Fruit fly (Drosophila melanogaster) whole organism, prepupa: ENCODE results near the gene Nplp3.
A peak's percentile ranks its signal among the peaks of the same experiment; 100 is the strongest.

Experiments used
- Blimp-1 ChIP-seq: fragments of 200-800 bp; sonication (Bioruptor generic); optimal IDR thresholded peaks from 3 replicates; lab custom pipeline; 2017; ENCODE audit warnings: missing biosample characterization, missing genetic modification characterization, mild to moderate bottlenecking, moderate library complexity, missing genetic modification reagents
- CG10631 ChIP-seq: fragments of 200-800 bp; sonication (Bioruptor generic); optimal IDR thresholded peaks from 2 replicates; lab custom pipeline; 2016; ENCODE audit warnings: missing biosample characterization, missing genetic modification characterization
- CG10669 ChIP-seq: fragments of 200-800 bp; sonication (Bioruptor generic); optimal IDR thresholded peaks from 3 replicates; lab custom pipeline; 2018; ENCODE audit warnings: missing biosample characterization, mild to moderate bottlenecking, missing genetic modification characterization, moderate library complexity
- CG11762 ChIP-seq: fragments of 200-800 bp; sonication (Bioruptor generic); optimal IDR thresholded peaks from 3 replicates; lab custom pipeline; 2016; ENCODE audit warnings: missing biosample characterization, missing genetic modification characterization; ENCODE audit not compliant: insufficient read depth
- CG15336 ChIP-seq: fragments of 200-800 bp; sonication (Bioruptor generic); IDR thresholded peaks from 2 replicates; pipeline ENCODE4 v1.3.6; 2022; ENCODE audit warnings: missing biosample characterization, missing genetic modification characterization
- CG1621 ChIP-seq: fragments of 200-800 bp; sonication (Bioruptor generic); optimal IDR thresholded peaks from 3 replicates; lab custom pipeline; 2018; ENCODE audit warnings: missing biosample characterization, mild to moderate bottlenecking, missing genetic modification characterization
- CG3032 ChIP-seq: fragments of 200-800 bp; optimal IDR thresholded peaks from 2 replicates; lab custom pipeline; 2019; ENCODE audit warnings: missing biosample characterization, mild to moderate bottlenecking, missing genetic modification characterization, moderate library complexity
- CG31627 ChIP-seq: fragments of 200-800 bp; sonication (Bioruptor generic); optimal IDR thresholded peaks from 3 replicates; lab custom pipeline; 2016; ENCODE audit warnings: missing biosample characterization, missing genetic modification characterization
- CG32006 ChIP-seq: fragments of 200-800 bp; sonication (Bioruptor generic); optimal IDR thresholded peaks from 3 replicates; lab custom pipeline; 2017; ENCODE audit warnings: missing biosample characterization, mild to moderate bottlenecking, missing genetic modification characterization
- CG34406 ChIP-seq: fragments of 200-800 bp; sonication (Bioruptor generic); optimal IDR thresholded peaks from 3 replicates; lab custom pipeline; 2016; ENCODE audit warnings: missing biosample characterization, missing genetic modification characterization
- CG3919 ChIP-seq: fragments of 200-800 bp; sonication (Bioruptor generic); optimal IDR thresholded peaks from 3 replicates; lab custom pipeline; 2016; ENCODE audit warnings: missing biosample characterization, missing genetic modification characterization
- CG4318 ChIP-seq: fragments of 200-800 bp; sonication (Bioruptor generic); optimal IDR thresholded peaks from 3 replicates; lab custom pipeline; 2017; ENCODE audit warnings: missing biosample characterization, mild to moderate bottlenecking, missing genetic modification characterization
- CG6163 ChIP-seq: fragments of 200-800 bp; sonication (Bioruptor generic); IDR thresholded peaks from 3 replicates; pipeline ENCODE4 v1.3.6; 2022; ENCODE audit warnings: missing biosample characterization, missing genetic modification characterization
- CG6276 ChIP-seq: fragments of 200-800 bp; sonication (Bioruptor generic); optimal IDR thresholded peaks from 2 replicates; lab custom pipeline; 2017; ENCODE audit warnings: missing biosample characterization, mild to moderate bottlenecking, missing genetic modification characterization
- CG6792 ChIP-seq: fragments of 200-800 bp; sonication (Bioruptor generic); optimal IDR thresholded peaks from 3 replicates; lab custom pipeline; 2016; ENCODE audit warnings: missing biosample characterization, missing genetic modification characterization
- CG6808 ChIP-seq: fragments of 200-800 bp; sonication (Bioruptor generic); optimal IDR thresholded peaks from 3 replicates; lab custom pipeline; 2017; ENCODE audit warnings: missing biosample characterization, missing genetic modification characterization, mild to moderate bottlenecking, moderate library complexity, missing genetic modification reagents
- CG7368 ChIP-seq: fragments of 200-800 bp; sonication (Bioruptor generic); optimal IDR thresholded peaks from 3 replicates; lab custom pipeline; 2016; ENCODE audit warnings: missing biosample characterization, missing genetic modification characterization
- CG8119 ChIP-seq: fragments of 200-800 bp; sonication (Bioruptor generic); IDR thresholded peaks from 3 replicates; pipeline ENCODE4 v1.3.6; 2022; ENCODE audit warnings: missing biosample characterization, missing genetic modification characterization
- CG8319 ChIP-seq: fragments of 200-800 bp; sonication (Bioruptor generic); optimal IDR thresholded peaks from 3 replicates; lab custom pipeline; 2016; ENCODE audit warnings: missing biosample characterization, missing genetic modification characterization
- CG8632 ChIP-seq: fragments of 200-800 bp; sonication (Bioruptor generic); optimal IDR thresholded peaks from 3 replicates; lab custom pipeline; 2016; ENCODE audit warnings: missing biosample characterization, missing genetic modification characterization
- CG9139 ChIP-seq: fragments of 200-800 bp; sonication (Bioruptor generic); optimal IDR thresholded peaks from 3 replicates; lab custom pipeline; 2017; ENCODE audit warnings: missing biosample characterization, mild to moderate bottlenecking, missing genetic modification characterization
- Eip75B ChIP-seq: fragments of 200-800 bp; sonication (Bioruptor generic); optimal IDR thresholded peaks from 3 replicates; lab custom pipeline; 2016; ENCODE audit warnings: missing biosample characterization, missing genetic modification characterization
- Eip78C ChIP-seq: fragments of 200-800 bp; sonication (Bioruptor generic); peaks from one replicate; lab custom pipeline; 2016; ENCODE audit warnings: missing biosample characterization, missing genetic modification characterization
- Eip93F ChIP-seq: fragments of 200-800 bp; sonication (Bioruptor generic); optimal IDR thresholded peaks from 2 replicates; lab custom pipeline; 2016; ENCODE audit warnings: missing biosample characterization, mild to moderate bottlenecking, missing genetic modification characterization
- Ets96B ChIP-seq: fragments of 200-800 bp; optimal IDR thresholded peaks from 2 replicates; lab custom pipeline; 2019; ENCODE audit warnings: missing biosample characterization, mild to moderate bottlenecking, missing genetic modification characterization, moderate library complexity
- Hr38 ChIP-seq: sonication (Bioruptor generic); optimal IDR thresholded peaks from 2 replicates; lab custom pipeline; 2016; ENCODE audit warnings: missing biosample characterization, missing genetic modification characterization
- Hr39 ChIP-seq: fragments of 200-800 bp; sonication (Bioruptor generic); optimal IDR thresholded peaks from 2 replicates; lab custom pipeline; 2016; ENCODE audit warnings: missing biosample characterization, missing genetic modification characterization
- Hr4 ChIP-seq: fragments of 200-800 bp; sonication (Bioruptor generic); optimal IDR thresholded peaks from 3 replicates; lab custom pipeline; 2016; ENCODE audit warnings: missing biosample characterization, missing genetic modification characterization
- Lpt ChIP-seq: fragments of 200-800 bp; sonication (Bioruptor generic); optimal IDR thresholded peaks from 3 replicates; lab custom pipeline; 2016; ENCODE audit warnings: missing biosample characterization, missing genetic modification characterization
- Met ChIP-seq: fragments of 200-800 bp; sonication (Bioruptor generic); optimal IDR thresholded peaks from 3 replicates; lab custom pipeline; 2016; ENCODE audit warnings: missing biosample characterization, missing genetic modification characterization
- Sox15 ChIP-seq: fragments of 200-800 bp; sonication (Bioruptor generic); optimal IDR thresholded peaks from 3 replicates; lab custom pipeline; 2016; ENCODE audit warnings: missing biosample characterization, missing genetic modification characterization
- achi ChIP-seq: fragments of 200-800 bp; sonication (Bioruptor generic); optimal IDR thresholded peaks from 3 replicates; lab custom pipeline; 2016; ENCODE audit warnings: missing biosample characterization, missing genetic modification characterization
- acj6 ChIP-seq: fragments of 200-800 bp; sonication (Bioruptor generic); optimal IDR thresholded peaks from 3 replicates; lab custom pipeline; 2016; ENCODE audit warnings: missing biosample characterization, missing genetic modification characterization
- dac ChIP-seq: fragments of 200-800 bp; sonication (Bioruptor generic); optimal IDR thresholded peaks from 2 replicates; lab custom pipeline; 2017; ENCODE audit warnings: missing biosample characterization, mild to moderate bottlenecking, missing genetic modification characterization
- dsx ChIP-seq: fragments of 200-800 bp; optimal IDR thresholded peaks from 3 replicates; lab custom pipeline; 2019; ENCODE audit warnings: missing biosample characterization, mild to moderate bottlenecking, missing genetic modification characterization, moderate library complexity; ENCODE audit not compliant: poor library complexity, severe bottlenecking
- esn ChIP-seq: fragments of 200-800 bp; sonication (Bioruptor generic); optimal IDR thresholded peaks from 2 replicates; lab custom pipeline; 2016; ENCODE audit warnings: missing biosample characterization, mild to moderate bottlenecking, missing genetic modification characterization, moderate library complexity
- fd59A ChIP-seq: fragments of 200-800 bp; sonication (Bioruptor generic); optimal IDR thresholded peaks from 2 replicates; lab custom pipeline; 2017; ENCODE audit warnings: missing biosample characterization, mild to moderate bottlenecking, missing genetic modification characterization, missing genetic modification reagents
- fd85E ChIP-seq: fragments of 200-800 bp; sonication (Bioruptor generic); optimal IDR thresholded peaks from 3 replicates; lab custom pipeline; 2016; ENCODE audit warnings: missing biosample characterization, missing genetic modification characterization
- fkh ChIP-seq: fragments of 200-800 bp; sonication (Bioruptor generic); optimal IDR thresholded peaks from 3 replicates; lab custom pipeline; 2017; ENCODE audit warnings: missing biosample characterization, mild to moderate bottlenecking, missing genetic modification characterization, moderate library complexity
- net ChIP-seq: fragments of 200-800 bp; sonication (Bioruptor generic); optimal IDR thresholded peaks from 3 replicates; lab custom pipeline; 2016; ENCODE audit warnings: missing biosample characterization, missing genetic modification characterization
- spab ChIP-seq: fragments of 200-800 bp; sonication (Bioruptor generic); optimal IDR thresholded peaks from 2 replicates; lab custom pipeline; 2017; ENCODE audit warnings: missing biosample characterization, mild to moderate bottlenecking, missing genetic modification characterization, missing genetic modification reagents
- ss ChIP-seq, 2 experiments: fragments of 200-800 bp; sonication (Bioruptor generic); optimal IDR thresholded peaks; 2 replicates in 1 of 2; 3 replicates in 1 of 2; lab custom pipeline; 2017 to 2018; ENCODE audit warnings: mild to moderate bottlenecking in 2 of 2, missing biosample characterization in 2 of 2, missing genetic modification characterization in 2 of 2, moderate library complexity in 1 of 2
- topi ChIP-seq: fragments of 200-800 bp; sonication (Bioruptor generic); optimal IDR thresholded peaks from 3 replicates; lab custom pipeline; 2016; ENCODE audit warnings: missing biosample characterization, missing genetic modification characterization
- vri ChIP-seq: fragments of 200-800 bp; sonication (Bioruptor generic); optimal IDR thresholded peaks from 3 replicates; lab custom pipeline; 2016; ENCODE audit warnings: missing biosample characterization, mild to moderate bottlenecking, missing genetic modification characterization

Nplp3 gene

DNA sequence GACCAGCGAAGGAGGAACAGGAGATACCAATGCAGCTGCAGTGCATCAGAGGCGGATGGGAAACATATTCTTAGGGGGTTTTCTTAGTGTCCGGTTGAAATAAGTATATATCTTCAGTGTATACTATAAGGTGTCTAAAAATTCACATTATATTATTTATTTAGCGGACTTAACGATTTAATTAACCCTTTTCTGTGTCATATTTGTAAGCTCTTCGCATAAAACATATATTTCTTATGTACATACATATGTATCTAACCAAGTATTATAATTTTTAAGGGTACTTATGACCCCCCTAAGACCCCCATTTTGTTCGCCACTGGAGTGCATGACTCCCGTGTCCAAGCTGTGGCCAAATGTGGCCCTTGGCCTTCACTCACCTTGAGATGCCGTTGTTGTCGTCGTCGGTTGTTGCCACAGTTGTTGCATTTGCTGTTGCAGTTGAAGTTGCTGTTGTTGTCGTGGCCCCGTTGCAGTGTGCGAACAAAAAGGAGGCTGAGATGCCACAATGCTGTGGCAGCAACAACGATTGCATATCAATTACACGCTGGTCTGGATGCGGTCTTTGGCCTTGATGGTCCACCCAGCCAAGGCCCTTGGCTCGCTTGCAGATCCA, 43.5 kb downstream of the Nplp3 start (continued):
- TF ChIP-seq CG8119 (GFP tag; lab: Robert Waterston, UW) (peak; percentile 72; the same call in 2 of the 3 replicates), CG4318 (GFP tag; lab: Kevin White, UChicago) (peak; percentile 18), CG6792 (GFP tag; lab: Kevin White, UChicago) (peak; percentile 84), dsx (peak; percentile 95), Lpt (GFP tag; lab: Kevin White, UChicago) (peak; percentile 39), Hr39 (GFP tag; lab: Kevin White, UChicago) (peak; percentile 61), Eip93F (GFP tag; lab: Kevin White, UChicago) (no peak), CG31627 (peak; percentile 58), Hr4 (GFP tag; lab: Kevin White, UChicago) (peak; percentile 48), dac (GFP tag; lab: Kevin White, UChicago) (no peak), net (GFP tag; lab: Kevin White, UChicago) (peak; percentile 69), esn (GFP tag; lab: Kevin White, UChicago) (peak; percentile 80), CG32006 (GFP tag; lab: Kevin White, UChicago) (peak; percentile 71), Eip75B (GFP tag; lab: Kevin White, UChicago) (peak; percentile 89), acj6 (GFP tag; lab: Kevin White, UChicago) (peak; percentile 92)

DNA sequence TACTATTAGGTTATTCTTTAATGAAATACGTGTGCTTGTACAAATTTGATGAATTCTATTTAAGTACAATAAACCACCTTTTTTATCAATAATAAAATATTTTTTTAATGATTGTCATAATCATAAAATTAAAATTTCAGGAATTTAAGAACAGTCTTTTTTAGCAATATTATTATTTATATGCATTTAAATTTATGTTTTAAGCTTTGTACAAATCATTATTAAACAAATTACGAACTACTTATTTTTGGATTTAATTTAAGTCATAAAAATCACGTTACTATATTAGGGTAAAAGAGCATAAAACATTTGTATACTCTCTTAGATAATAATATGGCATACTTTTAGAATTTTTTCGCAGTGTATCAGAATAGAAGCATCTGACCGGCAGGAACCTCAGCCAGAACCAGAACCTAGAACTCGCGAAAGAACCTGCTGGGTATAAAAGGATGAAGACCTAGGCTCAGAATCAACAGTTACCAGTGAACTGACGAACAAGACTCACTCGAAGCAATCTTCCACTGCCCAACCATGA, 44.4 kb downstream of the Nplp3 start, which contains the start of gene Cpr72Ea:
Cpr72Ea (plus strand) TSS at position 485 of the 535 bp plus-strand sequence.
- TF ChIP-seq CG7368 (GFP tag; lab: Kevin White, UChicago) (no peak), Eip75B (GFP tag; lab: Kevin White, UChicago) (no peak), Ets96B (tag; lab: Kevin White, UChicago) (peak; percentile 37), CG10631 (GFP tag; lab: Kevin White, UChicago) (peak; percentile 6), CG3032 (peak; percentile 66), Eip78C (GFP tag; lab: Kevin White, UChicago) (peak; percentile 31), CG6808 (GFP tag; lab: Kevin White, UChicago) (peak; percentile 52), Lpt (GFP tag; lab: Kevin White, UChicago) (no peak), ss (GFP tag; optimal IDR thresholded peaks at IDR 0.05; lab: Kevin White, UChicago) (peak; percentile 4 to 36), CG8632 (GFP tag; lab: Kevin White, UChicago) (no peak), dac (GFP tag; lab: Kevin White, UChicago) (no peak), fd59A (GFP tag; lab: Kevin White, UChicago) (peak; percentile 14), spab (GFP tag; lab: Kevin White, UChicago) (peak; percentile 27), CG4318 (GFP tag; lab: Kevin White, UChicago) (no peak), Eip93F (GFP tag; lab: Kevin White, UChicago) (no peak), CG34406 (GFP tag; lab: Kevin White, UChicago) (no peak), dsx (peak; percentile 46)

DNA sequence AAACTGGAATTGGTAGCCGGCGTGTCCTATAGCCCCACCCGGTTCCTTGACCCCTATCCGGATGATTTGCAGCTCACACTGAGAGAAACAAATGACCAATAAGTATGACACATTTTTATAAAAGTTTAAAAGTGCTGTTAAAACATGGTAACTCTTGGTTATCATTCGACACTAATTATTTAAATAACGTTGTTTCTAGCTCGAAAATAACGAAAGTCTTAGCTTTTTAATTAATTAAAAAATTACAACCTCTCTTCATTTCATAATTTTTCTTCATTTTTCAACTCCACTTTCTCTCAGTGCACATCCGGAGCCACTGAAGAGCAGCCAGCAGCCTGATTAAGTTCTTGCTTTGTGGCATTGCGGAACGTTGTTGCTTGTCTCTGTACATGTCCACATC, 46.4 kb downstream of the Nplp3 start:
- TF ChIP-seq CG6276 (GFP tag; lab: Kevin White, UChicago) (peak; percentile 31), CG11762 (GFP tag; lab: Kevin White, UChicago) (peak; percentile 84), Blimp-1 (peak; percentile 63), CG9139 (GFP tag; lab: Kevin White, UChicago) (peak; percentile 81), dsx (peak; percentile 90), CG3919 (GFP tag; lab: Kevin White, UChicago) (peak; percentile 92), CG10631 (GFP tag; lab: Kevin White, UChicago) (peak; percentile 87), fd85E (GFP tag; lab: Kevin White, UChicago) (peak; percentile 63), topi (peak; percentile 91), Sox15 (GFP tag; lab: Kevin White, UChicago) (peak; percentile 65), Hr39 (GFP tag; lab: Kevin White, UChicago) (peak; percentile 75), CG4318 (GFP tag; lab: Kevin White, UChicago) (peak; percentile 39), CG15336 (GFP tag; lab: Robert Waterston, UW) (peak; percentile 69), Eip78C (GFP tag; lab: Kevin White, UChicago) (peak; percentile 98), vri (GFP tag; lab: Kevin White, UChicago) (peak; percentile 67), CG6808 (GFP tag; lab: Kevin White, UChicago) (peak; percentile 92), achi (GFP tag; lab: Kevin White, UChicago) (peak; percentile 86), Met (peak; percentile 85), CG10669 (peak; percentile 85), Eip75B (GFP tag; lab: Kevin White, UChicago) (peak; percentile 93), fkh (GFP tag; lab: Kevin White, UChicago) (no peak), CG8319 (GFP tag; lab: Kevin White, UChicago) (peak; percentile 83), CG1621 (tag; lab: Kevin White, UChicago) (peak; percentile 84), Hr38 (no peak), Hr4 (GFP tag; lab: Kevin White, UChicago) (peak; percentile 44), CG6163 (GFP tag; lab: Robert Waterston, UW) (no peak; the same call in 1 of the 3 replicates)
